Fruit fly (Drosophila melanogaster) whole organism, prepupa: ENCODE data around the gene Mybbp1A.
"Not testable (repeated sequence)": the region's sequence is repeated elsewhere in the genome, so short reads cannot be mapped to it uniquely, and the experiment has no call there.

Experiments used
- Blimp-1 ChIP-seq: fragments of 200-800 bp; sonication (Bioruptor generic); optimal IDR thresholded peaks from 3 replicates; lab custom pipeline; 2017; ENCODE audit warnings: missing biosample characterization, missing genetic modification characterization, mild to moderate bottlenecking, moderate library complexity, missing genetic modification reagents
- CG10631 ChIP-seq: fragments of 200-800 bp; sonication (Bioruptor generic); optimal IDR thresholded peaks from 2 replicates; lab custom pipeline; 2016; ENCODE audit warnings: missing biosample characterization, missing genetic modification characterization
- CG11902 ChIP-seq: fragments of 200-800 bp; sonication (Bioruptor generic); optimal IDR thresholded peaks from 3 replicates; lab custom pipeline; 2016; ENCODE audit warnings: missing biosample characterization, missing genetic modification characterization
- CG4318 ChIP-seq: fragments of 200-800 bp; sonication (Bioruptor generic); optimal IDR thresholded peaks from 3 replicates; lab custom pipeline; 2017; ENCODE audit warnings: missing biosample characterization, mild to moderate bottlenecking, missing genetic modification characterization
- CG6163 ChIP-seq: fragments of 200-800 bp; sonication (Bioruptor generic); IDR thresholded peaks from 3 replicates; pipeline ENCODE4 v1.3.6; 2022; ENCODE audit warnings: missing biosample characterization, missing genetic modification characterization
- CG8119 ChIP-seq: fragments of 200-800 bp; sonication (Bioruptor generic); IDR thresholded peaks from 3 replicates; pipeline ENCODE4 v1.3.6; 2022; ENCODE audit warnings: missing biosample characterization, missing genetic modification characterization
- Eip78C ChIP-seq: fragments of 200-800 bp; sonication (Bioruptor generic); peaks from one replicate; lab custom pipeline; 2016; ENCODE audit warnings: missing biosample characterization, missing genetic modification characterization
- Hr39 ChIP-seq: fragments of 200-800 bp; sonication (Bioruptor generic); optimal IDR thresholded peaks from 2 replicates; lab custom pipeline; 2016; ENCODE audit warnings: missing biosample characterization, missing genetic modification characterization
- Sox102F ChIP-seq: fragments of 200-800 bp; sonication (Bioruptor generic); optimal IDR thresholded peaks from 2 replicates; lab custom pipeline; 2016; ENCODE audit warnings: missing biosample characterization, mild to moderate bottlenecking, missing genetic modification characterization
- Sox15 ChIP-seq: fragments of 200-800 bp; sonication (Bioruptor generic); optimal IDR thresholded peaks from 3 replicates; lab custom pipeline; 2016; ENCODE audit warnings: missing biosample characterization, missing genetic modification characterization
- cyc ChIP-seq: fragments of 200-800 bp; sonication (Bioruptor generic); optimal IDR thresholded peaks from 3 replicates; lab custom pipeline; 2016; ENCODE audit warnings: missing biosample characterization, missing genetic modification characterization
- topi ChIP-seq: fragments of 200-800 bp; sonication (Bioruptor generic); optimal IDR thresholded peaks from 3 replicates; lab custom pipeline; 2016; ENCODE audit warnings: missing biosample characterization, missing genetic modification characterization

dm6 chrX:644461-644860, 14.9 kb downstream of the Mybbp1A start, which contains the start of gene CG13367:
- not testable (repeated sequence) for TF ChIP-seq Sox15 (GFP tag; lab: Kevin White, UChicago); Eip78C (GFP tag; lab: Kevin White, UChicago); CG10631; CG4318; topi; CG8119 (GFP tag; lab: Robert Waterston, UW); Sox102F (GFP tag; lab: Kevin White, UChicago); cyc; Blimp-1; CG6163 (GFP tag; lab: Robert Waterston, UW); Hr39; CG11902 (GFP tag; lab: Kevin White, UChicago)
